Fruit fly (Drosophila melanogaster): ENCODE results near the gene Sid.

Sid gene

dm6 chr3R:28670404-28670803, at the start of gene Sid:
Gene Sid (plus strand): TSS chr3R:28670704.
- TF ChIP-seq h (optimal IDR thresholded peaks at IDR 0.05) = no peak
- TF ChIP-seq Sin3A (optimal IDR thresholded peaks at IDR 0.05) = no peak
- TF ChIP-seq Myc (optimal IDR thresholded peaks at IDR 0.05) = no peak
- no peak for TF ChIP-seq insv (optimal IDR thresholded peaks at IDR 0.05)
- TF ChIP-seq psq (optimal IDR thresholded peaks at IDR 0.05) = no peak
- no peak for TF ChIP-seq ttk (optimal IDR thresholded peaks at IDR 0.05)

- TF ChIP-seq psq (optimal IDR thresholded peaks at IDR 0.05) (no peak), ttk (optimal IDR thresholded peaks at IDR 0.05) (no peak), Myc (optimal IDR thresholded peaks at IDR 0.05) (no peak), h (optimal IDR thresholded peaks at IDR 0.05) (no peak), insv (optimal IDR thresholded peaks at IDR 0.05) (no peak), Sin3A (optimal IDR thresholded peaks at IDR 0.05) (no peak)
Measured at dm6 chr3R:28620813-28621212, 49.7 kb upstream of the Sid start.

dm6 chr3R:28623115-28623514, 47.4 kb upstream of the Sid start:
- TF ChIP-seq ttk (optimal IDR thresholded peaks at IDR 0.05) (no peak), Sin3A (optimal IDR thresholded peaks at IDR 0.05) (no peak), insv (optimal IDR thresholded peaks at IDR 0.05) (no peak), Myc (optimal IDR thresholded peaks at IDR 0.05) (no peak), psq (optimal IDR thresholded peaks at IDR 0.05) (no peak), h (optimal IDR thresholded peaks at IDR 0.05) (no peak)

dm6 chr3R:28623564-28623963, 46.9 kb upstream of the Sid start:
- no peak for TF ChIP-seq Sin3A (optimal IDR thresholded peaks at IDR 0.05)
- TF ChIP-seq Myc (optimal IDR thresholded peaks at IDR 0.05) = no peak
- TF ChIP-seq psq (optimal IDR thresholded peaks at IDR 0.05) = no peak
- no peak for TF ChIP-seq insv (optimal IDR thresholded peaks at IDR 0.05)
- no peak for TF ChIP-seq ttk (optimal IDR thresholded peaks at IDR 0.05)
- no peak for TF ChIP-seq h (optimal IDR thresholded peaks at IDR 0.05)

dm6 chr3R:28627267-28627666, 43.2 kb upstream of the Sid start:
- TF ChIP-seq Sin3A (optimal IDR thresholded peaks at IDR 0.05) (no peak), psq (optimal IDR thresholded peaks at IDR 0.05) (no peak), insv (optimal IDR thresholded peaks at IDR 0.05) (no peak), ttk (optimal IDR thresholded peaks at IDR 0.05) (no peak), Myc (optimal IDR thresholded peaks at IDR 0.05) (no peak), h (optimal IDR thresholded peaks at IDR 0.05) (no peak)

- no peak for TF ChIP-seq insv (optimal IDR thresholded peaks at IDR 0.05)
- no peak for TF ChIP-seq Myc (optimal IDR thresholded peaks at IDR 0.05)
- TF ChIP-seq psq (optimal IDR thresholded peaks at IDR 0.05) = no peak
- TF ChIP-seq Sin3A (optimal IDR thresholded peaks at IDR 0.05) = no peak
- TF ChIP-seq h (optimal IDR thresholded peaks at IDR 0.05) = no peak
- TF ChIP-seq ttk (optimal IDR thresholded peaks at IDR 0.05) = no peak
Measured at dm6 chr3R:28628696-28629095, 41.8 kb upstream of the Sid start.

dm6 chr3R:28629186-28629979, 41.1 kb upstream of the Sid start:
- TF ChIP-seq Myc (optimal IDR thresholded peaks at IDR 0.05) (no peak), psq (optimal IDR thresholded peaks at IDR 0.05) (no peak), Sin3A (optimal IDR thresholded peaks at IDR 0.05) (no peak), ttk (optimal IDR thresholded peaks at IDR 0.05) (no peak), insv (optimal IDR thresholded peaks at IDR 0.05) (no peak)

- no peak for TF ChIP-seq h (optimal IDR thresholded peaks at IDR 0.05)
- no peak for TF ChIP-seq psq (optimal IDR thresholded peaks at IDR 0.05)
- TF ChIP-seq Sin3A (optimal IDR thresholded peaks at IDR 0.05) = no peak
- TF ChIP-seq Myc (optimal IDR thresholded peaks at IDR 0.05) = no peak
- TF ChIP-seq insv (optimal IDR thresholded peaks at IDR 0.05) = no peak
- TF ChIP-seq ttk (optimal IDR thresholded peaks at IDR 0.05) = no peak
Measured at dm6 chr3R:28630092-28630491, 40.4 kb upstream of the Sid start.

dm6 chr3R:28630861-28631260, 39.6 kb upstream of the Sid start:
- TF ChIP-seq Sin3A (optimal IDR thresholded peaks at IDR 0.05) (no peak), Myc (optimal IDR thresholded peaks at IDR 0.05) (no peak), insv (optimal IDR thresholded peaks at IDR 0.05) (no peak), psq (optimal IDR thresholded peaks at IDR 0.05) (no peak), h (optimal IDR thresholded peaks at IDR 0.05) (no peak), ttk (optimal IDR thresholded peaks at IDR 0.05) (no peak)

dm6 chr3R:28631753-28632152, 38.8 kb upstream of the Sid start:
- no peak for TF ChIP-seq insv (optimal IDR thresholded peaks at IDR 0.05)
- TF ChIP-seq ttk (optimal IDR thresholded peaks at IDR 0.05) = no peak
- TF ChIP-seq Sin3A (optimal IDR thresholded peaks at IDR 0.05) = no peak
- no peak for TF ChIP-seq psq (optimal IDR thresholded peaks at IDR 0.05)
- no peak for TF ChIP-seq Myc (optimal IDR thresholded peaks at IDR 0.05)
- TF ChIP-seq h (optimal IDR thresholded peaks at IDR 0.05) = no peak

dm6 chr3R:28633746-28634145, 36.8 kb upstream of the Sid start:
- no peak for TF ChIP-seq h (optimal IDR thresholded peaks at IDR 0.05)
- no peak for TF ChIP-seq Sin3A (optimal IDR thresholded peaks at IDR 0.05)
- no peak for TF ChIP-seq insv (optimal IDR thresholded peaks at IDR 0.05)

dm6 chr3R:28634261-28634980, 36.1 kb upstream of the Sid start:
- no peak for TF ChIP-seq ttk (optimal IDR thresholded peaks at IDR 0.05)
- no peak for TF ChIP-seq insv (optimal IDR thresholded peaks at IDR 0.05)
- TF ChIP-seq Sin3A (optimal IDR thresholded peaks at IDR 0.05) = no peak
- TF ChIP-seq h (optimal IDR thresholded peaks at IDR 0.05) = no peak
- TF ChIP-seq Myc (optimal IDR thresholded peaks at IDR 0.05) = no peak
- no peak for TF ChIP-seq psq (optimal IDR thresholded peaks at IDR 0.05)
